Worm (Caenorhabditis elegans) whole organism, L1 larva: ENCODE results near the gene str-200.

ENCODE experiments used
- ceh-82 ChIP-seq, 3 experiments: fragments of 150-350 bp in 1 of 3; sonication (generic microtip) in 2 of 3; optimal IDR thresholded peaks; 2 replicates each; lab custom pipeline; 2014 to 2017; ENCODE audit warnings: missing biosample characterization in 3 of 3, missing genetic modification characterization in 3 of 3
- egl-27 ChIP-seq, 2 experiments: fragments of 150-350 bp in 1 of 2; sonication (generic microtip); optimal IDR thresholded peaks; 3 replicates each; lab custom pipeline; 2017 to 2018; ENCODE audit warnings: missing biosample characterization in 2 of 2, missing genetic modification characterization in 2 of 2, missing genetic modification reagents in 2 of 2
- elt-2 ChIP-seq: sonication (generic microtip); optimal IDR thresholded peaks from 2 replicates; lab custom pipeline; 2016; ENCODE audit warnings: missing genetic modification characterization, mild to moderate bottlenecking, inconsistent platforms, missing compliant biosample characterization, missing genetic modification reagents
- lin-13 ChIP-seq: fragments of 150-350 bp; optimal IDR thresholded peaks from 2 replicates; lab custom pipeline; 2014; ENCODE audit warnings: missing biosample characterization, missing genetic modification reagents, missing genetic modification characterization
- lin-14 ChIP-seq: fragments of 200-800 bp; sonication (Bioruptor generic); optimal IDR thresholded peaks from 2 replicates; lab custom pipeline; 2018; ENCODE audit warnings: mild to moderate bottlenecking, missing genetic modification characterization, moderate library complexity, missing compliant biosample characterization
- mdl-1 ChIP-seq, 2 experiments: fragments of 150-350 bp; optimal IDR thresholded peaks; 2 replicates each; lab custom pipeline; 2014 to 2017; ENCODE audit warnings: missing biosample characterization in 2 of 2, missing genetic modification characterization in 2 of 2, inconsistent platforms in 1 of 2
- nhr-19 ChIP-seq: fragments of 200-800 bp; sonication (Bioruptor generic); conservative IDR thresholded peaks from 2 replicates; pipeline ENCODE4 v1.3.6; 2022; ENCODE audit warnings: missing genetic modification characterization, missing compliant biosample characterization
- rnt-1 ChIP-seq: sonication (generic microtip); optimal IDR thresholded peaks from 2 replicates; lab custom pipeline; 2016; ENCODE audit warnings: mild to moderate bottlenecking, missing genetic modification characterization, moderate library complexity, missing compliant biosample characterization
- unc-98 ChIP-seq: fragments of 200-800 bp; sonication (Bioruptor generic); IDR thresholded peaks from 2 replicates; pipeline ENCODE4 v1.3.6; 2022; ENCODE audit warnings: missing genetic modification characterization, missing compliant biosample characterization
- ztf-4 ChIP-seq: fragments of 150-350 bp; optimal IDR thresholded peaks from 2 replicates; lab custom pipeline; 2014; ENCODE audit warnings: missing biosample characterization, missing genetic modification characterization

DNA sequence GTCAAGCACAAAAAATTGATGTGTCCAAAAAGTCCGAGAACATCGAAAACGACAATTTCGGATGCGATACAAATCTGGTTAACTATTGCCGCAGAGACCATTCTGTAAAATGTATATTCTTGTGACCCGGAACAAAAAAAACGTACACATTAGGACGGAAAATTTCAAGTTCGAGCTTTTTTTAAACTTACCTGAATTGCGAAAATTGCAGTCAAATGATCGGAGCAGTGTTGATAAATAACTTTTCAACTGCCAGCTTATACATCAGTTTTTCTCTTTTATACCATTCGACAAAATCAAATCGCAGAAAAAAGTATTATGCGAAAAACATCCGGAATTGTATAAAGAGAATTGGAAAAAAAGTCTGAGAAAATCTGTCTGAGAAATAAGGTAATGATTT lies 19.7 kb downstream of the str-200 start, which contains the start of gene srsx-2:
- TF ChIP-seq ztf-4 (tag; lab: Kevin White, UChicago) = no peak
- TF ChIP-seq unc-98 (GFP tag; lab: Robert Waterston, UW) = no peak
- TF ChIP-seq rnt-1 (tag; lab: Kevin White, UChicago) = no peak
- no peak for TF ChIP-seq egl-27 (tag; optimal IDR thresholded peaks at IDR 0.05; lab: Kevin White, UChicago)
- TF ChIP-seq ceh-82 (tag; optimal IDR thresholded peaks at IDR 0.05; lab: Kevin White, UChicago) = no peak
- no peak for TF ChIP-seq elt-2 (tag; lab: Kevin White, UChicago)
- TF ChIP-seq mdl-1 (tag; optimal IDR thresholded peaks at IDR 0.05; lab: Kevin White, UChicago) = no peak
- TF ChIP-seq lin-13 = no peak
- no peak for TF ChIP-seq nhr-19 (GFP tag; lab: Robert Waterston, UW)
- TF ChIP-seq lin-14 (GFP tag; lab: Kevin White, UChicago) = no peak
